Fruit fly (Drosophila melanogaster) whole organism, wandering third instar larva: ENCODE measurements around the gene Dph2.
A peak's percentile ranks its signal among the peaks of the same experiment; 100 is the strongest.

ENCODE experiments used
- Abd-B ChIP-seq: fragments of >200 bp; optimal IDR thresholded peaks from 2 replicates; lab custom pipeline; 2017; ENCODE audit warnings: missing biosample characterization, missing genetic modification characterization
- CG9705 ChIP-seq: fragments of 200-800 bp; sonication (Bioruptor generic); optimal IDR thresholded peaks from 2 replicates; lab custom pipeline; 2018; ENCODE audit warnings: missing biosample characterization, mild to moderate bottlenecking, missing genetic modification characterization
- CrebA ChIP-seq: fragments of 200-800 bp; sonication (Bioruptor generic); optimal IDR thresholded peaks from 2 replicates; lab custom pipeline; 2016; ENCODE audit warnings: missing biosample characterization, mild to moderate bottlenecking, missing genetic modification characterization, borderline replicate concordance
- Dfd ChIP-seq: fragments of >200 bp; optimal IDR thresholded peaks from 2 replicates; lab custom pipeline; 2017; ENCODE audit warnings: missing biosample characterization, missing genetic modification characterization
- Dif ChIP-seq: fragments of 200-275, 200-300 bp; sonication (Bioruptor generic); optimal IDR thresholded peaks from 2 replicates; lab custom pipeline; 2018; ENCODE audit warnings: missing biosample characterization, missing genetic modification characterization; ENCODE audit not compliant: partially characterized antibody
- GATAd ChIP-seq: sonication (Bioruptor generic); optimal IDR thresholded peaks from 2 replicates; lab custom pipeline; 2016; ENCODE audit warnings: missing biosample characterization, missing genetic modification characterization
- HLH106 ChIP-seq: fragments of 200-800 bp; optimal IDR thresholded peaks from 3 replicates; lab custom pipeline; 2019; ENCODE audit warnings: missing biosample characterization, mild to moderate bottlenecking, missing genetic modification characterization, moderate library complexity
- Hnf4 ChIP-seq: fragments of 200-800 bp; sonication (Bioruptor generic); optimal IDR thresholded peaks from 2 replicates; lab custom pipeline; 2016; ENCODE audit warnings: missing biosample characterization, mild to moderate bottlenecking, missing genetic modification characterization
- Hr78 ChIP-seq: fragments of >200 bp; optimal IDR thresholded peaks from 2 replicates; lab custom pipeline; 2017; ENCODE audit warnings: missing biosample characterization, missing genetic modification characterization
- Hr83 ChIP-seq: fragments of 200-300 bp; sonication (Bioruptor generic); optimal IDR thresholded peaks from 2 replicates; lab custom pipeline; 2016; ENCODE audit warnings: missing biosample characterization, mild to moderate bottlenecking, missing genetic modification characterization, moderate library complexity; ENCODE audit not compliant: poor library complexity, severe bottlenecking
- Jra ChIP-seq: sonication (Bioruptor generic); optimal IDR thresholded peaks from 2 replicates; lab custom pipeline; 2016; ENCODE audit warnings: missing biosample characterization, missing genetic modification characterization
- Mio ChIP-seq: sonication (Bioruptor generic); optimal IDR thresholded peaks from 2 replicates; lab custom pipeline; 2016; ENCODE audit warnings: missing biosample characterization, missing genetic modification characterization
- Myc ChIP-seq: fragments of >200 bp; optimal IDR thresholded peaks from 2 replicates; lab custom pipeline; 2017
- N ChIP-seq: fragments of >200 bp; optimal IDR thresholded peaks from 2 replicates; lab custom pipeline; 2018; ENCODE audit warnings: missing biosample characterization, missing external identifiers, missing genetic modification characterization
- OdsH ChIP-seq: fragments of 200-800 bp; sonication (Bioruptor generic); optimal IDR thresholded peaks from 2 replicates; lab custom pipeline; 2016; ENCODE audit warnings: missing biosample characterization, mild to moderate bottlenecking, missing genetic modification characterization
- Rel ChIP-seq, 2 experiments: fragments of 200-800 bp; sonication (Bioruptor generic) in 1 of 2; optimal IDR thresholded peaks; 2 replicates in 1 of 2; 3 replicates in 1 of 2; lab custom pipeline; 2016 to 2019; ENCODE audit warnings: mild to moderate bottlenecking in 2 of 2, missing biosample characterization in 2 of 2, missing genetic modification characterization in 2 of 2, moderate library complexity in 1 of 2
- Sp1 ChIP-seq: fragments of 200-800 bp; sonication (Bioruptor generic); optimal IDR thresholded peaks from 3 replicates; lab custom pipeline; 2019; ENCODE audit warnings: missing biosample characterization, mild to moderate bottlenecking, missing genetic modification characterization, moderate library complexity
- Vsx2 ChIP-seq: fragments of 200-300, 225-300 bp; sonication (Bioruptor generic); optimal IDR thresholded peaks from 2 replicates; lab custom pipeline; 2018; ENCODE audit warnings: missing biosample characterization, missing genetic modification characterization; ENCODE audit not compliant: partially characterized antibody
- br ChIP-seq: fragments of 200-800 bp; sonication (Bioruptor generic); optimal IDR thresholded peaks from 2 replicates; lab custom pipeline; 2016; ENCODE audit warnings: missing biosample characterization, missing genetic modification characterization
- brk ChIP-seq: fragments of 200-800 bp; sonication (Bioruptor generic); optimal IDR thresholded peaks from 2 replicates; lab custom pipeline; 2016; ENCODE audit warnings: missing biosample characterization, mild to moderate bottlenecking, missing genetic modification characterization
- dl ChIP-seq, 2 experiments: fragments of 175-275, 200-275 bp in 1 of 2; fragments of 200-275 bp in 1 of 2; sonication (Bioruptor generic); optimal IDR thresholded peaks; lab custom pipeline; 2018; ENCODE audit warnings: mild to moderate bottlenecking in 2 of 2, missing biosample characterization in 2 of 2, missing genetic modification characterization in 2 of 2, moderate library complexity in 2 of 2; ENCODE audit not compliant: partially characterized antibody in 2 of 2, insufficient read depth in 1 of 2
- dsf ChIP-seq: sonication (Bioruptor generic); optimal IDR thresholded peaks from 2 replicates; lab custom pipeline; 2016; ENCODE audit warnings: missing biosample characterization, missing genetic modification characterization, borderline replicate concordance
- ey ChIP-seq: fragments of 200-800 bp; sonication (Bioruptor generic); optimal IDR thresholded peaks from 2 replicates; lab custom pipeline; 2016; ENCODE audit warnings: missing biosample characterization, missing genetic modification characterization
- foxo ChIP-seq, 2 experiments: fragments of 200-800 bp; sonication (Bioruptor generic); optimal IDR thresholded peaks; 2 replicates in 1 of 2; 3 replicates in 1 of 2; lab custom pipeline; 2016 to 2017; ENCODE audit warnings: missing biosample characterization in 2 of 2, missing genetic modification characterization in 2 of 2
- fru ChIP-seq: fragments of 200-800 bp; sonication (Bioruptor generic); optimal IDR thresholded peaks from 3 replicates; lab custom pipeline; 2016; ENCODE audit warnings: missing biosample characterization, mild to moderate bottlenecking, missing genetic modification characterization
- h ChIP-seq: fragments of 200-800 bp; sonication (Bioruptor generic); optimal IDR thresholded peaks from 3 replicates; lab custom pipeline; 2016; ENCODE audit warnings: missing biosample characterization, mild to moderate bottlenecking, missing genetic modification characterization
- jim ChIP-seq: fragments of 175-275, 200-325 bp; sonication (Bioruptor generic); optimal IDR thresholded peaks from 2 replicates; lab custom pipeline; 2016; ENCODE audit warnings: missing biosample characterization, mild to moderate bottlenecking, missing genetic modification characterization
- lola ChIP-seq: fragments of >200 bp; optimal IDR thresholded peaks from 2 replicates; lab custom pipeline; 2017; ENCODE audit warnings: missing biosample characterization, missing genetic modification characterization
- pan ChIP-seq: fragments of >200 bp; optimal IDR thresholded peaks from 2 replicates; lab custom pipeline; 2017
- psq ChIP-seq: fragments of 200-800 bp; sonication (Bioruptor generic); optimal IDR thresholded peaks from 3 replicates; lab custom pipeline; 2017; ENCODE audit warnings: missing biosample characterization, mild to moderate bottlenecking, missing genetic modification characterization, moderate library complexity
- rgr ChIP-seq: fragments of 200-800 bp; sonication (Bioruptor generic); optimal IDR thresholded peaks from 3 replicates; lab custom pipeline; 2016; ENCODE audit warnings: missing biosample characterization, mild to moderate bottlenecking, missing genetic modification characterization
- sage ChIP-seq: fragments of 200-800 bp; sonication (Bioruptor generic); optimal IDR thresholded peaks from 2 replicates; lab custom pipeline; 2016; ENCODE audit warnings: missing biosample characterization, mild to moderate bottlenecking, missing genetic modification characterization
- usp ChIP-seq: fragments of >200 bp; optimal IDR thresholded peaks from 2 replicates; lab custom pipeline; 2017; ENCODE audit warnings: missing biosample characterization, missing genetic modification characterization
- woc ChIP-seq: sonication (Bioruptor generic); optimal IDR thresholded peaks from 2 replicates; lab custom pipeline; 2016; ENCODE audit warnings: missing biosample characterization, mild to moderate bottlenecking, missing genetic modification characterization

Dph2 gene

DNA sequence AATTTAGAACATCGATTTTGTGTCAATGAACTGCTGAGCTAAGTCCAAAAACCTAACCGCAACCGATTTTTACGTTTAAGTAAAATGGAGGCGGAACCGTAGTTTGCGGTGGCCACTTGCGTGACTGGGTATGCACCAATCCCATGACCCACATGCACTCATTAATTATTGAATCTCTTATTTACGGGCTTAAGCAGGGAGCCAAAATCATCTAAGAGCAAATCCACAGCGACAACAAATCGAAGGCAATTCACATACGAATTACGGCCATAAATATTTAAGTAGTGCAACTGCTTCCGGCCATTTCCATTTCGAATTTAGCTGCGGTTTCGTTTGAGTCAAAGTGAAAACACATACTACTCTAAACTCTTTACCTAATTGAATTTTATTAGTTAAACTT lies 28.9 kb downstream of the Dph2 start:
- TF ChIP-seq Myc (lab: Kevin White, UChicago) = no peak
- TF ChIP-seq CG9705 = no peak
- no peak for TF ChIP-seq Sp1 (GFP tag; lab: Kevin White, UChicago)
- no peak for TF ChIP-seq woc
- TF ChIP-seq ey (GFP tag; lab: Kevin White, UChicago) = no peak
- no peak for TF ChIP-seq Vsx2

DNA sequence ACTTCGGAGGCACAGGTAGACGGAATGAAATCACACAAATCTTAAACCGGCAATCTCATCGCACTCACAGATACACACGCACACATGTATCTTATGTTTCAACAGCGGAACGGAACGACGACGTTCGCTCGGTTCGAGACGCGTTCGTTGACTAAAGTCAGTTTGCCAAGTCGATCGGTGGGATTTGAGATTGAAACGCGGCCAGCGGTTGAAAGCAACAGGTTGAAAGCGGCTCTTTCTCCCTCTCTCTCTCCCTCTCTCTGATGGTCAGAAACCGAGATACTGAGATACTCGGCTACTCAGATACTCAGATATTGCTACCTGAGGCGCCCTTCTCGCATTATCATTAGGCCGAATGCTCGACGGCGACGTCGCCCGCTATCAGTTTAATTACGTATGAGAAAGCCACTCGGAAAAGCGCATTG lies 40.0 kb downstream of the Dph2 start:
- TF ChIP-seq psq (GFP tag; lab: Kevin White, UChicago) (peak; percentile 50), dl (GFP tag; optimal IDR thresholded peaks at IDR 0.05; lab: Kevin White, UChicago; ENCODE audit: insufficient read depth in 1 of 2, partially characterized antibody in 2 of 2) (peak; percentile 40 to 61), woc (peak; percentile 9), CG9705 (peak; percentile 21), Hnf4 (GFP tag; lab: Kevin White, UChicago) (peak; percentile 56), N (no peak), Vsx2 (peak; percentile 87), Rel (GFP tag; optimal IDR thresholded peaks at IDR 0.05; lab: Kevin White, UChicago) (peak; percentile 29), Rel (tag; optimal IDR thresholded peaks at IDR 0.05; lab: Kevin White, UChicago) (peak; percentile 45), pan (no peak), rgr (GFP tag; lab: Kevin White, UChicago) (peak; percentile 68), h (GFP tag; lab: Kevin White, UChicago) (peak; percentile 74), Myc (lab: Kevin White, UChicago) (no peak), sage (no peak), Hr83 (GFP tag; lab: Kevin White, UChicago) (peak; percentile 82), fru (GFP tag; lab: Kevin White, UChicago) (peak; percentile 68), Dif (GFP tag; lab: Kevin White, UChicago) (peak; percentile 41), Hr78 (GFP tag; lab: Kevin White, UChicago) (no peak), usp (no peak), Dfd (no peak), dsf (GFP tag; lab: Kevin White, UChicago) (no peak), GATAd (no peak), foxo (GFP tag; optimal IDR thresholded peaks at IDR 0.05; lab: Kevin White, UChicago) (peak in 1 of 2 experiments; percentile 49), jim (GFP tag; lab: Kevin White, UChicago) (peak; percentile 38), lola (no peak), ey (GFP tag; lab: Kevin White, UChicago) (peak; percentile 17), Sp1 (GFP tag; lab: Kevin White, UChicago) (peak; percentile 60), Abd-B (GFP tag; lab: Kevin White, UChicago) (no peak), Jra (GFP tag; lab: Kevin White, UChicago) (peak; percentile 35), HLH106 (tag; lab: Kevin White, UChicago) (peak; percentile 21), OdsH (GFP tag; lab: Kevin White, UChicago) (peak; percentile 69), CrebA (GFP tag; lab: Kevin White, UChicago) (peak; percentile 25), brk (peak; percentile 80), br (GFP tag; lab: Kevin White, UChicago) (peak; percentile 73)
- TF ChIP-seq, all 38 proteins: peak for 22

DNA sequence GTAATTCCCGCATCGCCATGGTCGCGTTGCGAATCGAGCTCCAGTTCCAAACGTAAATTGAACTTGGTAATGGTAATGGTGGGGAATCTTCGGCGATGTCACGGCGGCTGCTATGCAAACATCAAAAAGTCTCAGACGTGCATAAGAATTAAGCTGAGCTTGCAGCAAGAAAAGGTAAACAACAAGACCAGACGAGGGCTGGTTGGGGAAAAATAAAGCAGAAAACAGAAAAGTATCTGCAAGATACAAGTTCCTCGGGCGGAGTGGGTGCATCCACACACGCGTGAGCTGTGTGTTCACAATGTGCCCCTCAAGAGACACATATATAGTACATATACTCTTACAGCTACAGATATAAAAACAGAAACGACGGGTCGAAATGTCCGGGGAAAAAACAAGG lies 41.1 kb downstream of the Dph2 start:
- peak in 1 of 2 experiments; percentile 8 for TF ChIP-seq dl (GFP tag; optimal IDR thresholded peaks at IDR 0.05; lab: Kevin White, UChicago; ENCODE audit: insufficient read depth in 1 of 2, partially characterized antibody in 2 of 2)
- no peak for TF ChIP-seq Hnf4 (GFP tag; lab: Kevin White, UChicago)

DNA sequence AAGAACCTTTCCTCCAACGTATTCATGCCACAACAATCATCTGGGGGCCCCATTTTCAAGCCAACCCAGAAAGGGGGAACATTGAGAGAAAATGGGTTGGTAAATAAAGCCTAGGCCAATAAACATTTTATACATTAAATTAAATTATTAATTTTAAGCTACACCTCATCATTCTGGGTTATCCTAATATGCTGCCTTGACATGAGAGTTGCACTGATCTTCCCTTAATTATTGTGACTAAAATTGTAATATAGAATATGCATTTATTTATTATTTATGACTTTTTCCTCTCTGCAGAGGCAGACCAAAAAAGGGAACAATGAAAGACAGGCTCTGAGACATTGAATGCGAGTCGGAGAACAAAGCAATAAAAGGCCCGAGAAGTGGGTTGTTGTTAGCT lies 45.9 kb downstream of the Dph2 start:
- no peak for TF ChIP-seq brk
- no peak for TF ChIP-seq Dfd
- TF ChIP-seq Hnf4 (GFP tag; lab: Kevin White, UChicago) = no peak
- no peak for TF ChIP-seq dl (GFP tag; optimal IDR thresholded peaks at IDR 0.05; lab: Kevin White, UChicago; ENCODE audit: insufficient read depth in 1 of 2, partially characterized antibody in 2 of 2)
- no peak for TF ChIP-seq woc
- no peak for TF ChIP-seq usp
- no peak for TF ChIP-seq jim (GFP tag; lab: Kevin White, UChicago)
- TF ChIP-seq br (GFP tag; lab: Kevin White, UChicago) = no peak
- no peak for TF ChIP-seq fru (GFP tag; lab: Kevin White, UChicago)
- TF ChIP-seq Rel (GFP tag; optimal IDR thresholded peaks at IDR 0.05; lab: Kevin White, UChicago) = no peak
- no peak for TF ChIP-seq Rel (tag; optimal IDR thresholded peaks at IDR 0.05; lab: Kevin White, UChicago)
- no peak for TF ChIP-seq OdsH (GFP tag; lab: Kevin White, UChicago)
- no peak for TF ChIP-seq pan
- no peak for TF ChIP-seq HLH106 (tag; lab: Kevin White, UChicago)
- no peak for TF ChIP-seq foxo (GFP tag; optimal IDR thresholded peaks at IDR 0.05; lab: Kevin White, UChicago)
- TF ChIP-seq ey (GFP tag; lab: Kevin White, UChicago) = no peak
- no peak for TF ChIP-seq h (GFP tag; lab: Kevin White, UChicago)
- TF ChIP-seq Mio (GFP tag; lab: Kevin White, UChicago) = no peak
- no peak for TF ChIP-seq Abd-B (GFP tag; lab: Kevin White, UChicago)
- TF ChIP-seq CrebA (GFP tag; lab: Kevin White, UChicago) = no peak
